Worm (Caenorhabditis elegans) whole organism, L1 larva: ENCODE results near the gene Y38C1BA.4.

Source experiments
- C04F5.9 ChIP-seq: sonication (generic microtip); optimal IDR thresholded peaks from 2 replicates; lab custom pipeline; 2016; ENCODE audit warnings: missing genetic modification characterization, missing compliant biosample characterization
- C16A3.4 ChIP-seq: fragments of 150-350 bp; optimal IDR thresholded peaks from 2 replicates; lab custom pipeline; 2014; ENCODE audit warnings: missing biosample characterization, missing genetic modification characterization
- F16B12.6 ChIP-seq: fragments of 150-350 bp; optimal IDR thresholded peaks from 2 replicates; lab custom pipeline; 2014; ENCODE audit warnings: missing biosample characterization, missing genetic modification characterization
- aha-1 ChIP-seq: fragments of 150-350 bp; optimal IDR thresholded peaks from 2 replicates; lab custom pipeline; 2014; ENCODE audit warnings: missing biosample characterization, missing genetic modification characterization
- aly-2 ChIP-seq: fragments of 150-350 bp; optimal IDR thresholded peaks from 2 replicates; lab custom pipeline; 2014; ENCODE audit warnings: missing biosample characterization, missing genetic modification characterization
- ama-1 ChIP-seq: fragments of 150-350 bp; optimal IDR thresholded peaks from 2 replicates; lab custom pipeline; 2014
- blmp-1 ChIP-seq: fragments of 150-350 bp; optimal IDR thresholded peaks from 2 replicates; lab custom pipeline; 2014; ENCODE audit warnings: missing biosample characterization, missing genetic modification characterization
- ceh-88 ChIP-seq: fragments of 200-800 bp; sonication (Bioruptor generic); IDR thresholded peaks from 2 replicates; pipeline ENCODE4 v1.3.6; 2022; ENCODE audit warnings: missing genetic modification characterization, missing compliant biosample characterization
- ceh-90 ChIP-seq: sonication (generic microtip); optimal IDR thresholded peaks from 2 replicates; lab custom pipeline; 2016; ENCODE audit warnings: missing genetic modification characterization, missing compliant biosample characterization
- ces-1 ChIP-seq: fragments of 150-350 bp; optimal IDR thresholded peaks from 2 replicates; lab custom pipeline; 2014; ENCODE audit warnings: missing biosample characterization, missing genetic modification reagents, missing genetic modification characterization
- dsc-1 ChIP-seq: sonication (generic microtip); optimal IDR thresholded peaks from 2 replicates; lab custom pipeline; 2016; ENCODE audit warnings: mild to moderate bottlenecking, missing genetic modification characterization, missing compliant biosample characterization
- efl-1 ChIP-seq, 4 experiments: fragments of 150-350 bp; optimal IDR thresholded peaks in 3 of 4; peaks in 1 of 4; 1 replicate in 1 of 4; 2 replicates in 3 of 4; lab custom pipeline; 2014; ENCODE audit warnings: missing biosample characterization in 2 of 4, missing genetic modification characterization in 2 of 4, missing genetic modification reagents in 2 of 4
- efl-3 ChIP-seq: fragments of 200-800 bp; sonication (Bioruptor generic); optimal IDR thresholded peaks from 2 replicates; lab custom pipeline; 2018; ENCODE audit warnings: mild to moderate bottlenecking, missing genetic modification characterization, missing compliant biosample characterization
- elt-2 ChIP-seq: sonication (generic microtip); optimal IDR thresholded peaks from 2 replicates; lab custom pipeline; 2016; ENCODE audit warnings: missing genetic modification characterization, mild to moderate bottlenecking, inconsistent platforms, missing compliant biosample characterization, missing genetic modification reagents
- elt-3 ChIP-seq, 6 experiments: fragments of 150-350 bp in 1 of 6; sonication (generic microtip); optimal IDR thresholded peaks; 2 replicates each; lab custom pipeline; 2017 to 2018; ENCODE audit warnings: missing biosample characterization in 6 of 6, missing genetic modification characterization in 6 of 6, inconsistent platforms in 1 of 6
- ets-5 ChIP-seq: fragments of 200-800 bp; sonication (Bioruptor generic); IDR thresholded peaks from 2 replicates; pipeline ENCODE4 v1.3.6; 2022; ENCODE audit warnings: missing genetic modification characterization, missing compliant biosample characterization
- fos-1 ChIP-seq: fragments of 150-350 bp; optimal IDR thresholded peaks from 2 replicates; lab custom pipeline; 2014; ENCODE audit warnings: missing biosample characterization, missing genetic modification characterization
- grh-1 ChIP-seq: fragments of 200-800 bp; sonication (Bioruptor generic); IDR thresholded peaks from 2 replicates; pipeline ENCODE4 v1.3.6; 2022; ENCODE audit warnings: missing genetic modification reagents, missing genetic modification characterization, missing compliant biosample characterization
- irx-1 ChIP-seq: sonication (generic microtip); optimal IDR thresholded peaks from 2 replicates; lab custom pipeline; 2016; ENCODE audit warnings: missing genetic modification characterization, missing compliant biosample characterization
- isw-1 ChIP-seq: fragments of 200-800 bp; sonication (Bioruptor generic); IDR thresholded peaks from 2 replicates; pipeline ENCODE4 v1.3.6; 2022; ENCODE audit warnings: missing genetic modification characterization, missing compliant biosample characterization
- lin-13 ChIP-seq: fragments of 150-350 bp; optimal IDR thresholded peaks from 2 replicates; lab custom pipeline; 2014; ENCODE audit warnings: missing biosample characterization, missing genetic modification reagents, missing genetic modification characterization
- lin-15B ChIP-seq: fragments of 150-350 bp; sonication (generic microtip); optimal IDR thresholded peaks from 3 replicates; lab custom pipeline; 2014; ENCODE audit warnings: missing biosample characterization, missing genetic modification characterization
- lin-35 ChIP-seq, 2 experiments: fragments of 150-350 bp; optimal IDR thresholded peaks; 2 replicates each; lab custom pipeline; 2014; ENCODE audit warnings: missing biosample characterization in 2 of 2, missing genetic modification characterization in 2 of 2, missing genetic modification reagents in 2 of 2
- lsy-2 ChIP-seq, 2 experiments: fragments of 150-350 bp; optimal IDR thresholded peaks; 2 replicates each; lab custom pipeline; 2014; ENCODE audit warnings: missing biosample characterization in 2 of 2, missing genetic modification characterization in 2 of 2
- mdl-1 ChIP-seq, 2 experiments: fragments of 150-350 bp; optimal IDR thresholded peaks; 2 replicates each; lab custom pipeline; 2014 to 2017; ENCODE audit warnings: missing biosample characterization in 2 of 2, missing genetic modification characterization in 2 of 2, inconsistent platforms in 1 of 2
- nhr-11 ChIP-seq: fragments of 150-350 bp; optimal IDR thresholded peaks from 2 replicates; lab custom pipeline; 2014; ENCODE audit warnings: missing biosample characterization, missing genetic modification characterization
- nhr-12 ChIP-seq: sonication (generic microtip); optimal IDR thresholded peaks from 2 replicates; lab custom pipeline; 2017; ENCODE audit warnings: missing biosample characterization, missing genetic modification characterization
- nhr-19 ChIP-seq: fragments of 200-800 bp; sonication (Bioruptor generic); conservative IDR thresholded peaks from 2 replicates; pipeline ENCODE4 v1.3.6; 2022; ENCODE audit warnings: missing genetic modification characterization, missing compliant biosample characterization
- nhr-20 ChIP-seq: sonication (generic microtip); optimal IDR thresholded peaks from 2 replicates; lab custom pipeline; 2016; ENCODE audit warnings: mild to moderate bottlenecking, missing genetic modification characterization, missing compliant biosample characterization
- nhr-28 ChIP-seq: fragments of 150-350 bp; optimal IDR thresholded peaks from 2 replicates; lab custom pipeline; 2014; ENCODE audit warnings: missing biosample characterization, missing genetic modification characterization
- nhr-47 ChIP-seq: sonication (generic microtip); optimal IDR thresholded peaks from 2 replicates; lab custom pipeline; 2016; ENCODE audit warnings: mild to moderate bottlenecking, missing genetic modification characterization, moderate library complexity, missing compliant biosample characterization
- nhr-71 ChIP-seq: sonication (generic microtip); optimal IDR thresholded peaks from 2 replicates; lab custom pipeline; 2016; ENCODE audit warnings: mild to moderate bottlenecking, missing genetic modification characterization, moderate library complexity, missing compliant biosample characterization
- nhr-76 ChIP-seq: sonication (generic microtip); optimal IDR thresholded peaks from 2 replicates; lab custom pipeline; 2017; ENCODE audit warnings: missing biosample characterization, missing genetic modification characterization
- nhr-77 ChIP-seq: fragments of 150-350 bp; optimal IDR thresholded peaks from 2 replicates; lab custom pipeline; 2014; ENCODE audit warnings: missing biosample characterization, missing genetic modification characterization
- nhr-85 ChIP-seq: sonication (generic microtip); peaks from one replicate; lab custom pipeline; 2016; ENCODE audit warnings: missing genetic modification characterization, inconsistent platforms, missing compliant biosample characterization
- pag-3 ChIP-seq: sonication (generic microtip); optimal IDR thresholded peaks from 2 replicates; lab custom pipeline; 2017; ENCODE audit warnings: missing genetic modification characterization, mild to moderate bottlenecking, missing compliant biosample characterization, antibody characterized with exemption, borderline replicate concordance; ENCODE audit not compliant: insufficient read depth
- pax-3 ChIP-seq: fragments of 200-800 bp; sonication (Bioruptor generic); optimal IDR thresholded peaks from 2 replicates; lab custom pipeline; 2018; ENCODE audit warnings: mild to moderate bottlenecking, missing genetic modification characterization, moderate library complexity, missing compliant biosample characterization
- pqm-1 ChIP-seq: sonication (generic microtip); optimal IDR thresholded peaks from 3 replicates; lab custom pipeline; 2017; ENCODE audit warnings: missing biosample characterization, missing genetic modification characterization
- rnt-1 ChIP-seq: sonication (generic microtip); optimal IDR thresholded peaks from 2 replicates; lab custom pipeline; 2016; ENCODE audit warnings: mild to moderate bottlenecking, missing genetic modification characterization, moderate library complexity, missing compliant biosample characterization
- skn-1 ChIP-seq: fragments of 150-350 bp; optimal IDR thresholded peaks from 2 replicates; lab custom pipeline; 2014; ENCODE audit warnings: missing biosample characterization, missing genetic modification characterization
- snpc-4 ChIP-seq: fragments of 150-350 bp; optimal IDR thresholded peaks from 2 replicates; lab custom pipeline; 2014; ENCODE audit warnings: missing biosample characterization, missing genetic modification characterization
- sox-4 ChIP-seq: sonication (generic microtip); optimal IDR thresholded peaks from 2 replicates; lab custom pipeline; 2016; ENCODE audit warnings: missing genetic modification characterization, missing compliant biosample characterization
- sup-37 ChIP-seq: fragments of 200-800 bp; sonication (Bioruptor generic); optimal IDR thresholded peaks from 2 replicates; lab custom pipeline; 2018; ENCODE audit warnings: mild to moderate bottlenecking, missing genetic modification characterization, missing compliant biosample characterization
- unc-130 ChIP-seq: fragments of 150-350 bp; optimal IDR thresholded peaks from 2 replicates; lab custom pipeline; 2017; ENCODE audit warnings: missing biosample characterization, missing genetic modification characterization, inconsistent platforms
- unc-62 ChIP-seq: fragments of 150-350 bp; optimal IDR thresholded peaks from 2 replicates; lab custom pipeline; 2014; ENCODE audit warnings: missing biosample characterization, missing genetic modification reagents, missing genetic modification characterization
- unc-86 ChIP-seq: sonication (generic microtip); optimal IDR thresholded peaks from 2 replicates; lab custom pipeline; 2016; ENCODE audit warnings: missing genetic modification characterization, missing compliant biosample characterization
- unc-98 ChIP-seq: fragments of 200-800 bp; sonication (Bioruptor generic); IDR thresholded peaks from 2 replicates; pipeline ENCODE4 v1.3.6; 2022; ENCODE audit warnings: missing genetic modification characterization, missing compliant biosample characterization

Gene Y38C1BA.4

ce11 chrIV:1846451-1846850, 24.8 kb downstream of the Y38C1BA.4 start:
- TF ChIP-seq F16B12.6 (tag; lab: Kevin White, UChicago) (peak; percentile 68), nhr-77 (tag; lab: Kevin White, UChicago) (no peak), mdl-1 (tag; optimal IDR thresholded peaks at IDR 0.05; lab: Kevin White, UChicago) (no peak), efl-1 (optimal IDR thresholded peaks at IDR 0.05; lab: Kevin White, UChicago) (peak in 1 of 2 experiments; percentile 9), efl-1 (GFP tag; optimal IDR thresholded peaks at IDR 0.05 in 1 of 2; lab: Kevin White, UChicago) (no peak), nhr-85 (tag; lab: Kevin White, UChicago) (no peak)

- TF ChIP-seq efl-1 (optimal IDR thresholded peaks at IDR 0.05; lab: Kevin White, UChicago), result no peak
- TF ChIP-seq efl-1 (GFP tag; optimal IDR thresholded peaks at IDR 0.05 in 1 of 2; lab: Kevin White, UChicago), result peak in 1 of 2 experiments; percentile 37
- TF ChIP-seq pax-3, result no peak
- no peak for TF ChIP-seq unc-62 (GFP tag; lab: Kevin White, UChicago)
- TF ChIP-seq elt-3 (tag; optimal IDR thresholded peaks at IDR 0.05; lab: Kevin White, UChicago), result no peak
Observed at ce11 chrIV:1847912-1848311, 26.3 kb downstream of the Y38C1BA.4 start, which contains the start of gene egl-4. TSS of gene egl-4 (plus strand) at chrIV:1848071.

ce11 chrIV:1853934-1854438, 32.3 kb downstream of the Y38C1BA.4 start:
- no peak for TF ChIP-seq unc-86 (tag; lab: Kevin White, UChicago)
- no peak for TF ChIP-seq nhr-11
- TF ChIP-seq elt-3 (tag; optimal IDR thresholded peaks at IDR 0.05; lab: Kevin White, UChicago), result peak in 2 of 6 experiments; percentile 31 to 41
- peak; percentile 94 for TF ChIP-seq blmp-1 (tag; lab: Kevin White, UChicago)
- TF ChIP-seq ama-1 (lab: Kevin White, UChicago), result no peak
- no peak for TF ChIP-seq irx-1
- no peak for TF ChIP-seq snpc-4 (tag; lab: Kevin White, UChicago)
- TF ChIP-seq grh-1 (GFP tag; lab: Robert Waterston, UW), result no peak
- TF ChIP-seq sox-4, result no peak
- no peak for TF ChIP-seq ets-5
- peak; percentile 63 for TF ChIP-seq nhr-85 (tag; lab: Kevin White, UChicago)
- TF ChIP-seq mdl-1 (tag; optimal IDR thresholded peaks at IDR 0.05; lab: Kevin White, UChicago), result no peak
- TF ChIP-seq nhr-20 (tag; lab: Kevin White, UChicago), result peak; percentile 27
- TF ChIP-seq nhr-76 (tag; lab: Kevin White, UChicago), result no peak
- peak; percentile 7 for TF ChIP-seq nhr-71 (tag; lab: Kevin White, UChicago)
- TF ChIP-seq elt-2 (tag; lab: Kevin White, UChicago), result no peak
- peak; percentile 11 for TF ChIP-seq rnt-1 (tag; lab: Kevin White, UChicago)
- no peak for TF ChIP-seq pag-3 (tag; lab: Kevin White, UChicago)
- 0 out of 2 replicates have a peak, but pooled peaks have one; percentile 14 for TF ChIP-seq nhr-19 (GFP tag; lab: Robert Waterston, UW)
- no peak for TF ChIP-seq efl-3
- TF ChIP-seq C04F5.9 (tag; lab: Kevin White, UChicago), result no peak
- no peak for TF ChIP-seq skn-1 (tag; lab: Kevin White, UChicago)
- TF ChIP-seq aly-2 (tag; lab: Kevin White, UChicago), result no peak
- no peak for TF ChIP-seq nhr-28 (tag; lab: Kevin White, UChicago)
- no peak for TF ChIP-seq ces-1
- no peak for TF ChIP-seq lin-13 (GFP tag; lab: Kevin White, UChicago)
- TF ChIP-seq isw-1, result no peak
- TF ChIP-seq unc-98, result no peak

- TF ChIP-seq unc-130 (tag; lab: Kevin White, UChicago) (peak; percentile 70), lsy-2 (tag; optimal IDR thresholded peaks at IDR 0.05; lab: Kevin White, UChicago) (peak; percentile 62 to 77), skn-1 (tag; lab: Kevin White, UChicago) (peak; percentile 32), lin-15B (no peak), C16A3.4 (tag; lab: Kevin White, UChicago) (peak; percentile 42), lin-35 (GFP tag; optimal IDR thresholded peaks at IDR 0.05; lab: Kevin White, UChicago) (peak; percentile 39 to 73), nhr-19 (GFP tag; lab: Robert Waterston, UW) (peak; percentile 74), nhr-12 (tag; lab: Kevin White, UChicago) (no peak), aha-1 (tag; lab: Kevin White, UChicago) (no peak), snpc-4 (tag; lab: Kevin White, UChicago) (no peak), ceh-88 (GFP tag; lab: Robert Waterston, UW) (0 out of 2 replicates have a peak, but pooled peaks have one; percentile 7), efl-1 (optimal IDR thresholded peaks at IDR 0.05; lab: Kevin White, UChicago) (peak; percentile 57 to 61), efl-1 (GFP tag; optimal IDR thresholded peaks at IDR 0.05 in 1 of 2; lab: Kevin White, UChicago) (peak; percentile 27 to 96), nhr-47 (peak; percentile 72), sup-37 (peak; percentile 11), dsc-1 (tag; lab: Kevin White, UChicago) (no peak), pax-3 (peak; percentile 14), ceh-90 (tag; lab: Kevin White, UChicago) (no peak), fos-1 (tag; lab: Kevin White, UChicago) (no peak), C04F5.9 (tag; lab: Kevin White, UChicago) (no peak), pqm-1 (tag; lab: Kevin White, UChicago) (no peak), nhr-76 (tag; lab: Kevin White, UChicago) (no peak)
Observed at ce11 chrIV:1857866-1858271, 36.2 kb downstream of the Y38C1BA.4 start.
